Worm (Caenorhabditis elegans): ENCODE measurements around the gene ttbk-4.

ttbk-4 gene

ce11 chrIV:10096881-10097280, 21.9 kb upstream of the ttbk-4 start, which contains the start of gene dis-3:
Gene dis-3 (plus strand): TSS chrIV:10097202.
- TF ChIP-seq zim-3 (tag; optimal IDR thresholded peaks at IDR 0.05) (no peak), attf-3 (GFP tag; conservative IDR thresholded peaks at IDR 0.05) (peak; percentile 88)

- TF ChIP-seq hrde-1 (tag; optimal IDR thresholded peaks at IDR 0.05; ENCODE audit: borderline replicate concordance), result no peak
- TF ChIP-seq dox-1 (GFP tag; IDR thresholded peaks at IDR 0.05), result no peak
- TF ChIP-seq tlf-1 (GFP tag; optimal IDR thresholded peaks at IDR 0.05), result no peak
- TF ChIP-seq attf-6 (GFP tag; IDR thresholded peaks at IDR 0.05), result no peak
- TF ChIP-seq madf-8 (GFP tag; conservative IDR thresholded peaks at IDR 0.05), result no peak
- TF ChIP-seq Y53F4B.3 (GFP tag; IDR thresholded peaks at IDR 0.05), result no peak
- TF ChIP-seq F33H1.4 (GFP tag; IDR thresholded peaks at IDR 0.05), result no peak
- TF ChIP-seq nhr-90 (tag; optimal IDR thresholded peaks at IDR 0.05), result no peak
- no peak for TF ChIP-seq lir-1 (GFP tag; conservative IDR thresholded peaks at IDR 0.05)
- TF ChIP-seq T26A5.8 (tag; optimal IDR thresholded peaks at IDR 0.05), result no peak
- no peak for TF ChIP-seq chd-7 (tag; optimal IDR thresholded peaks at IDR 0.05)
- TF ChIP-seq F23B12.7 (tag; optimal IDR thresholded peaks at IDR 0.05; ENCODE audit: insufficient read depth), result no peak
- TF ChIP-seq B0019.2 (GFP tag; conservative IDR thresholded peaks at IDR 0.05), result no peak
- no peak for TF ChIP-seq unc-130 (GFP tag; optimal IDR thresholded peaks at IDR 0.05)
- TF ChIP-seq die-1 (tag; optimal IDR thresholded peaks at IDR 0.05), result no peak
- no peak for TF ChIP-seq madf-3 (GFP tag; IDR thresholded peaks at IDR 0.05)
Observed at ce11 chrIV:10095171-10095570, 20.2 kb upstream of the ttbk-4 start, which contains the start of the genes C04G2.5 and msp-36. Gene C04G2.5 (minus strand): TSS chrIV:10095271. Gene msp-36 (plus strand): TSS chrIV:10095433.

- TF ChIP-seq K11D2.4 (GFP tag; IDR thresholded peaks at IDR 0.05), result no peak
- no peak for TF ChIP-seq nhr-27 (tag; optimal IDR thresholded peaks at IDR 0.05)
- no peak for TF ChIP-seq cebp-2 (GFP tag; IDR thresholded peaks at IDR 0.05)
- no peak for TF ChIP-seq lir-1 (GFP tag; conservative IDR thresholded peaks at IDR 0.05)
Observed at ce11 chrIV:10090358-10090757, 15.4 kb upstream of the ttbk-4 start, which contains the start of gene ttbk-5. Gene ttbk-5 (plus strand): TSS chrIV:10090658.

ce11 chrIV:10089777-10090176, 14.8 kb upstream of the ttbk-4 start, which contains the start of gene ttr-39:
Gene ttr-39 (minus strand): TSS chrIV:10089877.
- TF ChIP-seq sea-2 (GFP tag; IDR thresholded peaks at IDR 0.05) (no peak), ztf-28 (GFP tag; IDR thresholded peaks at IDR 0.05) (no peak), B0261.1 (tag; optimal IDR thresholded peaks at IDR 0.05) (no peak), nhr-27 (tag; optimal IDR thresholded peaks at IDR 0.05) (no peak), snpc-4 (GFP tag; optimal IDR thresholded peaks at IDR 0.05) (no peak), snpc-4 (tag; optimal IDR thresholded peaks at IDR 0.05) (no peak), T07F8.4 (tag; optimal IDR thresholded peaks at IDR 0.05) (no peak), C06A6.2 (GFP tag; conservative IDR thresholded peaks at IDR 0.05) (no peak), rec-8 (tag; optimal IDR thresholded peaks at IDR 0.05) (no peak), let-607 (tag; optimal IDR thresholded peaks at IDR 0.05) (no peak), sptf-2 (GFP tag; optimal IDR thresholded peaks at IDR 0.05) (no peak), nhr-179 (tag; optimal IDR thresholded peaks at IDR 0.05) (no peak), snpc-1.3 (tag; optimal IDR thresholded peaks at IDR 0.05; ENCODE audit: insufficient read depth) (no peak)

All from whole organism, young adult.